Fruit fly (Drosophila melanogaster): ENCODE data around the gene CG10602.

CG10602 gene

DNA sequence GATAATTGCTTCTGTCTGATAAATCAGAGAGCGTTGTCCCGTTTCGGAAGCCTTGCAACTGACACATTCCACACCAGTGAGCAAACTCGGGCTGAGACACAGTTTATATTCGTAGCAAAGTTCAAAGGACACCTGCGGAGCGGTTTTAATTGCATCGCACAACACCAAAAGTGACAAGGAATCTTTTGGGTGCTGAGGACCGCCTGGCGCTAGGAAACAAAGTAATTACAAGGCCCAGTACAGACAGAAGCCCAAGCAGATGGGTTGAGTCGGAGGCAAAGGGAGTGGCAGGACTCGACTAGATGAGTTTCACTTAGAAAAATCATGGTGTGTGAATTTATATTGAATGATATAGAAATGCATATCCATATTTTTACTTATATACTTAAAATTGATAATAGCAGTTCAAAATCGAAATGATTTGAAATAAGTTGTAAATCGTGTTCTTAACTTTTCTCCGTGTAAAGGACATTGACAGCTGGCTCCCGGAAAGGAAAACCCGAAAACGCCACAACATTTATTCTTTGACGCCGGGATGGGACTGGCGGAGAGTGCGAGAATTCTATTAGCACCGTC is 50.2 kb downstream of the CG10602 start:
- TF ChIP-seq CG8478 (optimal IDR thresholded peaks at IDR 0.05) (no peak), CTCF (optimal IDR thresholded peaks at IDR 0.05) (no peak)

DNA sequence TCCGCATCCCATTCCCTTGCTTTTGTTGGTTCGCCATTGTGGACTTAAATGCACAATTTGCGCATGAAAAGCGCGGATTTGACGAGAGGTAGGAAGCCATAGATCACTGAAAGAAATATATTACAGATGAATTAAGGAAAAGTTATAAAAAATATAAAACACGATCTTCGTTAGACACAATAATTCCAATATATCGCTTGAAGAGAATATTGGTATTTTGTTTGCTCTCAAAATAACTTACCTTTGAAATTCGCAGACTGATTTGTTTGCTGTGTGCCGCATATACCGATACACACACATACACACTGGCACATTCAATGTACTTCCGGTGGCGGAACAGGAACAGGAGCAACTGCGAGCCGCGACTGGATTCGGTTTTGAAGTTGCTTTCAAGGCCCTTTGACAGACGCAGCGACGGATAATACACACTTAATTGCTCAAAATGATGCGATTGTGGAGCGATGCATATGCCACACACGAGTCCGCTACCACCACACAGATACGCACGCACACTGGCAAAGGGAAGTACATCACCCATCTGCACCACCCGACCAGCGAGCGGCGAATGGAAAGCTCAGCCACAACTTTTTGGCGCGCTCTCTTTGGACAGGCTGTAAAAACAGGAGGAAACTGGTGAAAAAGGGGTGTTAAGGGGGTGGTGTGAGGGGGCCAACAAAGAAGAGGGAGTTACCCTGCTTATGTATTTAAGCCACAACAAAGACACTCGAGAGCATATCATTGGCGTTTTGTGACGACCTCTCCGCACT is 53.2 kb downstream of the CG10602 start:
- no peak for TF ChIP-seq CG8478 (optimal IDR thresholded peaks at IDR 0.05)

DNA sequence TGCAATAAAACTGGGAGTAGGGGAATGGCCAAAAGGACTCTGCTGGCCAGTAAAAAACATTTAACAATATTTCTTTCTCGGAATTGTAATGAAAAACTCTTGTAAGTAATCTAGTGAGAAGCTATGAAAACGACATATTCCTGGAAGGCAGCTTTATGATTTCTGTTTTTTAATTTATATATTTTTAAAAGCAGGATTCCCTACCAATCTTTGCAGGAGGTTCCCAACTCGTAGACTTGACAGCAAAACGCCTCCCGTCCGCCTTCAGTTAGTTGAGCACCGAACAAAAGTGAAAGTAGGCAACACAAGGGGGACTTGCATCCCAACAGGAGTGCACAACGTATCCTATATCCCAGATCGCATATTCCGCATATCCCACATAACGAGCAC is 53.8 kb downstream of the CG10602 start, which contains the start of gene CG43814:
CG43814 (minus strand) TSS at position 101 of the 390 bp plus-strand sequence.
- TF ChIP-seq CG8478 (optimal IDR thresholded peaks at IDR 0.05) = no peak
- no peak for TF ChIP-seq CTCF (optimal IDR thresholded peaks at IDR 0.05)
